Fruit fly (Drosophila melanogaster) whole organism: ENCODE results near the gene CG13056.

Experiments used
- EcR ChIP-seq, 2 experiments: fragments of >200 bp; optimal IDR thresholded peaks; 2 replicates each; lab custom pipeline; 2017; ENCODE audit warnings: missing biosample characterization in 2 of 2, missing genetic modification characterization in 2 of 2, missing genetic modification reagents in 2 of 2
- psq ChIP-seq: fragments of >200 bp; optimal IDR thresholded peaks from 2 replicates; lab custom pipeline; 2017

DNA sequence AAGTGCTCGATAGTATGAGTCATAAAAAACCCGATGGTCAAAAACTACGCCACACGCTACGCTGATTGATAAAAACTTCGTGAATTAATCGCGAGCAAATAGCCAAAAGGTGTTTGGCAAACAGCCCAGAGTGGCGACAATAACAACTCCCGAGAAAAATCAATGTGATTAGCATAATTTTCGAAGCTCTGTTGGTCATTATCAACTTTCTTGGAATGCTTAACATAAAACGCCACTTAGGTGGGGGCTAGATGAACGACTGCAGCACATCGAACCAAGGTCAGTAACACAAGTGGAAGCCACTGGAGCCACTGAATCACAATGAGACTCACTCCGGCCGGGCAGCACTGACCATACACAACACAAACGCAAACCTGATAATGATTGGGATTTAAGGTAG is 4.6 kb downstream of the CG13056 start:
- TF ChIP-seq EcR (GFP tag; optimal IDR thresholded peaks at IDR 0.05; lab: Kevin White, UChicago) (no peak), psq (lab: Kevin White, UChicago) (no peak)
